Worm (Caenorhabditis elegans) whole organism, L3 larva: ENCODE data around the gene srg-32.

ENCODE experiments used
- ZK546.5 ChIP-seq: sonication (generic microtip); optimal IDR thresholded peaks from 2 replicates; lab custom pipeline; 2017; ENCODE audit warnings: missing biosample characterization, missing genetic modification characterization
- ama-1 ChIP-seq: fragments of 150-350 bp; optimal IDR thresholded peaks from 2 replicates; lab custom pipeline; 2018
- ceh-82 ChIP-seq: fragments of 150-350 bp; optimal IDR thresholded peaks from 2 replicates; lab custom pipeline; 2014; ENCODE audit warnings: missing biosample characterization, missing genetic modification characterization
- ceh-9 ChIP-seq: sonication (generic microtip); optimal IDR thresholded peaks from 2 replicates; lab custom pipeline; 2018; ENCODE audit warnings: missing biosample characterization, missing genetic modification characterization
- fkh-10 ChIP-seq: sonication (generic microtip); optimal IDR thresholded peaks from 2 replicates; lab custom pipeline; 2017; ENCODE audit warnings: missing biosample characterization, missing genetic modification reagents, missing genetic modification characterization
- jun-1 ChIP-seq: fragments of 150-350 bp; optimal IDR thresholded peaks from 2 replicates; lab custom pipeline; 2014; ENCODE audit warnings: missing biosample characterization, missing genetic modification reagents, missing genetic modification characterization
- lin-15B ChIP-seq: fragments of 150-350 bp; optimal IDR thresholded peaks from 2 replicates; lab custom pipeline; 2014; ENCODE audit warnings: missing biosample characterization, missing genetic modification characterization
- mdl-1 ChIP-seq: fragments of 150-350 bp; optimal IDR thresholded peaks from 2 replicates; lab custom pipeline; 2014; ENCODE audit warnings: missing biosample characterization, missing genetic modification characterization
- nhr-76 ChIP-seq: fragments of 150-350 bp; sonication (generic microtip); optimal IDR thresholded peaks from 5 replicates; lab custom pipeline; 2014; ENCODE audit warnings: missing biosample characterization, missing genetic modification characterization
- tbx-2 ChIP-seq: sonication (generic microtip); optimal IDR thresholded peaks from 2 replicates; lab custom pipeline; 2016; ENCODE audit warnings: mild to moderate bottlenecking, missing genetic modification characterization, missing compliant biosample characterization

DNA sequence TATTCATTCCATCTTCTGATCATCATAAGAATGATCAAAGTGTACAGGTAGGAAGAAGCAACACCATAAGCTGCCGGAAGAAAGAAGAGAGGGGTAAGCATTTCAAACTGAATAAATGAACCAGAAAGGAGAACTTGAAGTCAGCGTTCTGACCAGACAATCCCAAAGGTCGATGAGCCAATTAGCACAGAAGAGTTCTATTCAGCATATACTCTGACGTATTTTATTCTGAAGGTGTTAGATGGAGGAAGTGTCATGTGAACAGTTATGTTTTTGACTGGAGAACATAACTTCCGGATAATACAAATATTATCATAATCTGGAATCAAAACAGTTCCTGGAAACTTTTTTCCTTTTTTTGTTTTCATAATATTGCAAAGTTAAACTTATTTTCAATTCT is at the start of gene srg-32:
- TF ChIP-seq jun-1 (tag; lab: Kevin White, UChicago) (no peak), ama-1 (lab: Kevin White, UChicago) (no peak), ceh-9 (tag; lab: Kevin White, UChicago) (no peak), ceh-82 (tag; lab: Kevin White, UChicago) (no peak), ZK546.5 (tag; lab: Kevin White, UChicago) (no peak), fkh-10 (GFP tag; lab: Kevin White, UChicago) (no peak), mdl-1 (tag; lab: Kevin White, UChicago) (no peak), nhr-76 (no peak), tbx-2 (no peak), lin-15B (tag; lab: Kevin White, UChicago) (no peak)
